Worm (Caenorhabditis elegans) whole organism, late embryonic: ENCODE results near the gene F41G3.10.

Experiments used
- T23F11.4 ChIP-seq: fragments of 200-800 bp; sonication (Bioruptor generic); optimal IDR thresholded peaks from 2 replicates; lab custom pipeline; 2018; ENCODE audit warnings: mild to moderate bottlenecking, missing genetic modification characterization, missing compliant biosample characterization
- Y22D7AL.16 ChIP-seq: sonication (generic microtip); optimal IDR thresholded peaks from 2 replicates; lab custom pipeline; 2016; ENCODE audit warnings: missing genetic modification characterization, missing compliant biosample characterization
- ama-1 ChIP-seq: fragments of 150-350 bp; optimal IDR thresholded peaks from 2 replicates; lab custom pipeline; 2014
- ceh-18 ChIP-seq: sonication (generic microtip); optimal IDR thresholded peaks from 2 replicates; lab custom pipeline; 2016; ENCODE audit warnings: missing genetic modification characterization, missing compliant biosample characterization
- ceh-19 ChIP-seq: fragments of 200-800 bp; sonication (Bioruptor generic); optimal IDR thresholded peaks from 2 replicates; lab custom pipeline; 2018; ENCODE audit warnings: mild to moderate bottlenecking, missing genetic modification characterization, missing compliant biosample characterization
- ceh-31 ChIP-seq: sonication (generic microtip); optimal IDR thresholded peaks from 2 replicates; lab custom pipeline; 2016; ENCODE audit warnings: missing genetic modification characterization, missing compliant biosample characterization
- ceh-48 ChIP-seq: sonication (generic microtip); optimal IDR thresholded peaks from 2 replicates; lab custom pipeline; 2016; ENCODE audit warnings: missing genetic modification characterization, inconsistent platforms, missing compliant biosample characterization
- ceh-6 ChIP-seq: fragments of 200-800 bp; sonication (Bioruptor generic); optimal IDR thresholded peaks from 2 replicates; lab custom pipeline; 2018; ENCODE audit warnings: mild to moderate bottlenecking, missing genetic modification characterization, missing compliant biosample characterization
- che-1 ChIP-seq: sonication (generic microtip); optimal IDR thresholded peaks from 2 replicates; lab custom pipeline; 2016; ENCODE audit warnings: mild to moderate bottlenecking, missing genetic modification characterization, missing compliant biosample characterization
- elt-2 ChIP-seq: sonication (generic microtip); optimal IDR thresholded peaks from 2 replicates; lab custom pipeline; 2016; ENCODE audit warnings: missing genetic modification reagents, missing genetic modification characterization, missing compliant biosample characterization
- elt-4 ChIP-seq: sonication (generic microtip); optimal IDR thresholded peaks from 2 replicates; lab custom pipeline; 2016; ENCODE audit warnings: missing genetic modification characterization, missing compliant biosample characterization
- fax-1 ChIP-seq: sonication (generic microtip); optimal IDR thresholded peaks from 2 replicates; lab custom pipeline; 2016; ENCODE audit warnings: missing genotype, missing genetic modification characterization, missing compliant biosample characterization
- fkh-10 ChIP-seq: fragments of 150-350 bp; optimal IDR thresholded peaks from 2 replicates; lab custom pipeline; 2014; ENCODE audit warnings: missing biosample characterization, missing genetic modification reagents, missing genetic modification characterization
- hlh-15 ChIP-seq: sonication (generic microtip); optimal IDR thresholded peaks from 2 replicates; lab custom pipeline; 2016; ENCODE audit warnings: missing genetic modification characterization, missing compliant biosample characterization
- hlh-6 ChIP-seq: sonication (generic microtip); optimal IDR thresholded peaks from 2 replicates; lab custom pipeline; 2016; ENCODE audit warnings: missing genotype, missing genetic modification characterization, missing compliant biosample characterization
- lim-6 ChIP-seq: sonication (generic microtip); optimal IDR thresholded peaks from 2 replicates; lab custom pipeline; 2016; ENCODE audit warnings: missing genetic modification characterization, missing compliant biosample characterization
- mec-3 ChIP-seq: sonication (generic microtip); optimal IDR thresholded peaks from 2 replicates; lab custom pipeline; 2016; ENCODE audit warnings: borderline replicate concordance, missing genetic modification characterization, missing compliant biosample characterization
- nfya-1 ChIP-seq: sonication (generic microtip); optimal IDR thresholded peaks from 2 replicates; lab custom pipeline; 2017; ENCODE audit warnings: missing genetic modification characterization, mild to moderate bottlenecking, missing compliant biosample characterization, antibody characterized with exemption, moderate library complexity
- nhr-11 ChIP-seq: fragments of 150-350 bp; optimal IDR thresholded peaks from 2 replicates; lab custom pipeline; 2014; ENCODE audit warnings: missing biosample characterization, missing genetic modification characterization
- ref-2 ChIP-seq: sonication (generic microtip); optimal IDR thresholded peaks from 2 replicates; lab custom pipeline; 2016; ENCODE audit warnings: missing genetic modification characterization, missing compliant biosample characterization
- rnt-1 ChIP-seq: sonication (generic microtip); optimal IDR thresholded peaks from 2 replicates; lab custom pipeline; 2016; ENCODE audit warnings: missing genetic modification characterization, missing compliant biosample characterization
- sdc-2 ChIP-seq: sonication (generic microtip); optimal IDR thresholded peaks from 2 replicates; lab custom pipeline; 2016; ENCODE audit warnings: missing genotype, missing genetic modification characterization, missing compliant biosample characterization
- sox-2 ChIP-seq: fragments of 200-800 bp; sonication (Bioruptor generic); IDR thresholded peaks from 2 replicates; pipeline ENCODE4 v1.3.6; 2022; ENCODE audit warnings: missing genetic modification reagents, missing genetic modification characterization, missing compliant biosample characterization
- unc-42 ChIP-seq: sonication (generic microtip); optimal IDR thresholded peaks from 2 replicates; lab custom pipeline; 2016; ENCODE audit warnings: missing genotype, missing genetic modification characterization, missing compliant biosample characterization
- unc-55 ChIP-seq: sonication (generic microtip); optimal IDR thresholded peaks from 2 replicates; lab custom pipeline; 2017; ENCODE audit warnings: missing biosample characterization, missing genetic modification reagents, missing genetic modification characterization
- unc-86 ChIP-seq: sonication (generic microtip); optimal IDR thresholded peaks from 2 replicates; lab custom pipeline; 2016; ENCODE audit warnings: missing genetic modification characterization, missing compliant biosample characterization
- zip-5 ChIP-seq: sonication (generic microtip); optimal IDR thresholded peaks from 2 replicates; lab custom pipeline; 2016; ENCODE audit warnings: missing genetic modification characterization, missing compliant biosample characterization

Gene F41G3.10

DNA sequence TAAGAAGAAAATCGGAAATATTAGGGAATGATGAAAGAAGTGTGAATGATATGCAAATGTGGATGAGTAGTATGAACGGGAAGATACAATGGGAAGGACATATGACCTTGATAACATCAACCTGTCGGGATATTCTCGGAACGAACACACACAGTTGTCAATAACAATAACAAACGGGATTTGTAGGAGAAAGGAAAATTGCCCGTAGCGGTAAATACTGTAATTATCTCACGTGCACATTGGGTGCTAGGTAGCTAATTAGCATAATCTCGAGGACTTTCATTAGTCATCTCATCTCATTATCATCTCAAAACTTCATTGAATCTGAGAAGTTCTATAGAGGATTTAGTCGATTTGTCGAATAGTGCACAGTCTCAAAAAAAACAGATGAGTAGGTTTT lies 36.3 kb downstream of the F41G3.10 start:
- no peak for TF ChIP-seq nhr-11 (tag; lab: Kevin White, UChicago)
- TF ChIP-seq lim-6 (tag; lab: Kevin White, UChicago): no peak
- no peak for TF ChIP-seq Y22D7AL.16
- TF ChIP-seq ceh-48 (tag; lab: Kevin White, UChicago): no peak
- no peak for TF ChIP-seq hlh-15 (tag; lab: Kevin White, UChicago)
- TF ChIP-seq elt-4: no peak
- no peak for TF ChIP-seq zip-5
- no peak for TF ChIP-seq ceh-19 (GFP tag; lab: Kevin White, UChicago)
- no peak for TF ChIP-seq fax-1 (tag; lab: Kevin White, UChicago)
- no peak for TF ChIP-seq sox-2 (GFP tag; lab: Robert Waterston, UW)
- TF ChIP-seq elt-2 (tag; lab: Kevin White, UChicago): no peak

DNA sequence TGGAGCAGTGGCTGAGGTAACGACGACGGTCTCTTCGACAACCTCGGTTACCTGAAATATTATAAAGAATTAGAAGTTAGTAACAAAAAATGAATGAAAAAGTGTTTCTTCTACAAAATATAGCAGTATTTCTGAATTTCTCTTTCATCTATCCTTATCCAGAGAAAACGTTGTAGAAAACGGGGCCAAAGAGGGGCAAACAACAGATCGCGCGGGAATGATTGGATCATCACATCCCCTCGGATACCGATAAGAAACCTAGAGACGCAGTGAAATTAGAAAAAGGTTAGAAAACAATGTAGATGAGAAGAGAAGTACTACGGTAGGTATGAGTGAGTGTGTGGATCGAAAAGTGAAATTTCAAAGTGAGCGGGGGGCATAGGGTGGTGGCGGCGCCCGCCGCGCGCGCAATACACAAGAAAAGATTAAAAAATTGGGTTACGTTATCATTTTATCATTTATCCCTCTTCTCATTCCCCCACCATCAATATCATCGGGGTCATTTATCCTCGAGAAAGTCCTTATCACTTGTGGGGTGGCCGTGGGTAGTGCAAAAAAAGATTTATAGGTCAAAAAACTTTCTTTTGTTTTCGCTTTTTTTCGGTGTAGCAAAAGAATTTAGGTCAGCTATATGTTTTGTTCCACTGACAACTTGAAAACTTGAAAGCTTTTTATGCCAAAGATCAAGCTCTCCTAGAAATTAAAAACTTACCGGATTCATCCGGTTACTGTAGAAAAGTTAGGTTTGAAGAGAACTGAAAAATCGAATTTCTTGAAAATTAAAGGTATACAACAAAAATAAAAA lies 36.9 kb downstream of the F41G3.10 start, which contains the start of the genes dpy-10 and T14B4.19:
Gene dpy-10, minus strand, starts transcription at position 51 of the 805 bp plus-strand sequence.
Gene T14B4.19, minus strand, starts transcription at position 755 of the 805 bp plus-strand sequence.
- TF ChIP-seq ref-2 (peak; percentile 66), fkh-10 (GFP tag; lab: Kevin White, UChicago) (no peak), sdc-2 (no peak), ceh-19 (GFP tag; lab: Kevin White, UChicago) (no peak), rnt-1 (tag; lab: Kevin White, UChicago) (peak; percentile 11), unc-86 (tag; lab: Kevin White, UChicago) (no peak), ama-1 (no peak), ceh-18 (no peak)

DNA sequence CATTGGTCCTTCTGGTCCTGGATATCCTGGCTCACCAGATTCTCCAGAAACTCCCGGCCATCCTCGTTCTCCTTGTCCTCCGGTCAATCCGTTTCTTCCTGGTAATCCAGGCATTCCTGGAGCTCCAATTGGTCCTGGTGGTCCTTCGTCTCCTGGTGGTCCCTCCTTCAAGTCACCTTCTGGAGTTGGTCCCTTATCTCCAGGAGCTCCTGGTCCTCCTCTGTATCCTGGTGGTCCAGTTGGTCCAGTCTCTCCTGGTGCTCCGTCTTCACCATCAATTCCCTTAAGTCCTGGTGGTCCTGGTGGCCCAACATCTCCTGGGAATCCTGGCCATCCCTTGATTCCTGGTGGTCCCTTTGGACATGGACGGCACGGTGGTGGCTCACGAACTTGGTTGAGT lies 38.7 kb downstream of the F41G3.10 start:
- no peak for TF ChIP-seq unc-55 (GFP tag; lab: Kevin White, UChicago)
- peak; percentile 45 for TF ChIP-seq hlh-6 (tag; lab: Kevin White, UChicago)
- TF ChIP-seq sdc-2: peak; percentile 28

DNA sequence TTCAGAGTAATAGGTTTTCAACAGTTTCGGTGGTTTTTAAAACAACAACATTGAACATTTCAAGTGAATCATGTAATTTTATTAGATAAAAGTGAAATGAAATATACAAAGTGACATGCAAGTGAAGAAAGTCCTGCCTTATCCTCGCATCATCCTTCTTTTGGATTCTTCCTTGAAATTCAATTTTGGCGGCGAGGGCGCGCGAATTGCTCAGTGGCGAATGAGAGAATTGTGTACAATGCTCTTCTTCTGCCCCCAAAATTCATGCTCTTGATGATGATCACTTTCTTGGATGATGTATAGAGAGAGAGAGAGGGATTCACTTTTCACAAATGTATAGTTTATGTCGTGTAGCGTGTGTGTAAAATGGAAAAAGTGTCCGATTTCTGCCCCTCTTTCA lies 39.6 kb downstream of the F41G3.10 start:
- TF ChIP-seq T23F11.4 (GFP tag; lab: Kevin White, UChicago): no peak
- TF ChIP-seq mec-3 (tag; lab: Kevin White, UChicago): no peak
- TF ChIP-seq unc-42: peak; percentile 93
- no peak for TF ChIP-seq che-1 (tag; lab: Kevin White, UChicago)

DNA sequence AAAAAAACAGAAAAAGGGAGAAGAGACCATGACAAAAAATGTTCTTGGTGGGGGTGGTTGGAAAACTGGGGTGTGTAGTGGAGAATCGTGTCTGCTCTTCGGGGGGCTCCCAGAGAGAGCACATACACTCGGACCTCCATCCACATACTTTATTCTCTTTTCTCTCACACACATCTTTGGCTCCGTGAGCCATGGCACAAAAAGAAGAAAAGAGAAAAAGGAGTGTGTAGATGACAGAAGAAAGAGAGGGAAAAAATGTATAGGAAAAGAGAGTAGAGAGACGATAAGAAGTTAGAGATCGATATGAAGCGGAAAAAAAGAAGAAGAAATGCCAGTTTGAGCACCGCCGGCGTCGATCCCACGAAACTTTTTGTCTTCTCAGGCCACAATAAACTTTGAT lies 40.3 kb downstream of the F41G3.10 start:
- TF ChIP-seq ceh-18: peak; percentile 76
- TF ChIP-seq nfya-1 (tag; lab: Kevin White, UChicago): peak; percentile 36
- no peak for TF ChIP-seq fkh-10 (GFP tag; lab: Kevin White, UChicago)
- TF ChIP-seq ceh-6 (GFP tag; lab: Kevin White, UChicago): no peak
- TF ChIP-seq, all 69 proteins: peak for 2

DNA sequence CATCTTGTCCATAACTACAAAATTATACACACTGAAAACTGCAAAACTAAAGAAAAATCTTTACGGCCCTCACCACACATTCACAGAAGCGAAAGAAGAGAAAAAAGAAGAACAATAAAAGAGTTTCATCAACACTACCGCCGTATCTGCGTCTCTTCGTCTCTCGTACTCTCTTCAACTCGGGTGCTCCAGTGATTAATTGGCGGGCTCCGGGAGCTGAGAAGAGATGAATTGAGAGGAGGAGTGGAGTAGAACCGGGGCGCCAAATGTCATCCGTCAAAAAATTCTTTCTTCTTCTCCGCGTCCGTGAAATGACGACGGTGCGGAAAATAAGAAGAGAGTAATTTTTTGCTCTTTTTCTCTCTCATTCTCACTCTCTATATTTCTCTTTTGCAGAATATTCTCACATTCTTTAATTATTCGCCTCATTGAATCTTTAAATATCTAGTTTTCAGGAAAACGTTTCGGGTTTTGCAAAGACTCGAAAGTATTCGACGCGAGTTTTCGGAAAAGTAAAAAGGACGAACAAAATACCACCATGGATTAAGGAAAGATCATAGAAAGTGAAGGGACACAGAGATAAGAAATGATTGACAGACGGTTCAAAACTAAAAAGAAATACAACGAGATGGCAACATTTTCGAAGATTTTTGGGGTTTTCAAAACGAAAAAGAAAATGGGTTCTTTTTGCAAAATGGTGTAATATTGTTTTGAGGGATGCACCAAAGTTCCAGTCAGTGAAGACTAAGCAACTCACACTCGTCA lies 41.6 kb downstream of the F41G3.10 start:
- TF ChIP-seq unc-55 (GFP tag; lab: Kevin White, UChicago) (peak; percentile 84), rnt-1 (tag; lab: Kevin White, UChicago) (peak; percentile 41), unc-42 (peak; percentile 2), ceh-31 (tag; lab: Kevin White, UChicago) (peak; percentile 27), mec-3 (tag; lab: Kevin White, UChicago) (no peak), ceh-18 (peak; percentile 75), ref-2 (no peak)
- TF ChIP-seq, all 69 proteins: peak for 5
